Fruit fly (Drosophila melanogaster) whole organism, embryonic: Measurements from ENCODE around the gene gfzf.

Source experiments
- ATbp ChIP-seq: fragments of 200-800 bp; sonication (Bioruptor generic); optimal IDR thresholded peaks from 2 replicates; lab custom pipeline; 2017; ENCODE audit warnings: missing biosample characterization, mild to moderate bottlenecking, missing genetic modification characterization, missing genetic modification reagents
- CG10267 ChIP-seq: fragments of 200-800 bp; sonication (Bioruptor generic); optimal IDR thresholded peaks from 2 replicates; lab custom pipeline; 2018; ENCODE audit warnings: missing biosample characterization, mild to moderate bottlenecking, missing genetic modification characterization, moderate library complexity
- CG10274 ChIP-seq: fragments of 200-800 bp; sonication (Bioruptor generic); optimal IDR thresholded peaks from 3 replicates; lab custom pipeline; 2017; ENCODE audit warnings: missing biosample characterization, mild to moderate bottlenecking, missing genetic modification characterization
- CG10959 ChIP-seq: fragments of 200-800 bp; sonication (Bioruptor generic); IDR thresholded peaks from 2 replicates; pipeline ENCODE4 v1.3.6; 2022; ENCODE audit warnings: missing biosample characterization, missing genetic modification characterization
- CG10979 ChIP-seq: fragments of 200-800 bp; sonication (Bioruptor generic); optimal IDR thresholded peaks from 2 replicates; lab custom pipeline; 2018; ENCODE audit warnings: missing biosample characterization, mild to moderate bottlenecking, missing genetic modification characterization, moderate library complexity
- CG11247 ChIP-seq: fragments of 200-800 bp; sonication (Bioruptor generic); IDR thresholded peaks from 2 replicates; pipeline ENCODE4 v1.3.6; 2022; ENCODE audit warnings: missing biosample characterization, missing genetic modification characterization
- CG11398 ChIP-seq: fragments of 200-800 bp; sonication (Bioruptor generic); optimal IDR thresholded peaks from 2 replicates; lab custom pipeline; 2016; ENCODE audit warnings: missing biosample characterization, missing genetic modification characterization
- CG1233 ChIP-seq: fragments of 200-800 bp; sonication (Bioruptor generic); optimal IDR thresholded peaks from 4 replicates; lab custom pipeline; 2018; ENCODE audit warnings: missing biosample characterization, mild to moderate bottlenecking, missing genetic modification characterization
- CG13775 ChIP-seq: fragments of 200-800 bp; sonication (Bioruptor generic); optimal IDR thresholded peaks from 3 replicates; lab custom pipeline; 2017; ENCODE audit warnings: missing biosample characterization, mild to moderate bottlenecking, missing genetic modification characterization
- CG1647 ChIP-seq: fragments of 200-800 bp; sonication (Bioruptor generic); optimal IDR thresholded peaks from 3 replicates; lab custom pipeline; 2016; ENCODE audit warnings: missing biosample characterization, missing genetic modification characterization
- CG17359 ChIP-seq: fragments of 200-800 bp; sonication (Bioruptor generic); optimal IDR thresholded peaks from 3 replicates; lab custom pipeline; 2018; ENCODE audit warnings: missing biosample characterization, mild to moderate bottlenecking, missing genetic modification characterization, moderate library complexity
- CG17385 ChIP-seq: fragments of 200-800 bp; sonication (Bioruptor generic); optimal IDR thresholded peaks from 3 replicates; lab custom pipeline; 2018; ENCODE audit warnings: missing biosample characterization, mild to moderate bottlenecking, missing genetic modification characterization
- CG1792 ChIP-seq: fragments of 200-800 bp; sonication (Bioruptor generic); optimal IDR thresholded peaks from 2 replicates; lab custom pipeline; 2016; ENCODE audit warnings: missing biosample characterization, missing genetic modification characterization
- CG18619 ChIP-seq: fragments of 200-800 bp; sonication (Bioruptor generic); optimal IDR thresholded peaks from 3 replicates; lab custom pipeline; 2017; ENCODE audit warnings: missing biosample characterization, mild to moderate bottlenecking, missing genetic modification characterization
- CG2116 ChIP-seq: fragments of 200-800 bp; sonication (Bioruptor generic); optimal IDR thresholded peaks from 3 replicates; lab custom pipeline; 2018; ENCODE audit warnings: missing biosample characterization, mild to moderate bottlenecking, missing genetic modification characterization
- CG2120 ChIP-seq: fragments of 200-800 bp; sonication (Bioruptor generic); optimal IDR thresholded peaks from 3 replicates; lab custom pipeline; 2016; ENCODE audit warnings: missing biosample characterization, missing genetic modification characterization
- CG2678 ChIP-seq: fragments of 200-800 bp; sonication (Bioruptor generic); optimal IDR thresholded peaks from 3 replicates; lab custom pipeline; 2019; ENCODE audit warnings: missing biosample characterization, mild to moderate bottlenecking, missing genetic modification characterization, moderate library complexity
- CG30403 ChIP-seq: fragments of 200-800 bp; sonication (Bioruptor generic); optimal IDR thresholded peaks from 3 replicates; lab custom pipeline; 2016; ENCODE audit warnings: missing biosample characterization, missing genetic modification characterization
- CG32767 ChIP-seq: fragments of 200-800 bp; sonication (Bioruptor generic); IDR thresholded peaks from 2 replicates; pipeline ENCODE4 v1.3.6; 2022; ENCODE audit warnings: missing biosample characterization, missing genetic modification characterization
- CG3838 ChIP-seq: fragments of 200-800 bp; sonication (Bioruptor generic); optimal IDR thresholded peaks from 3 replicates; lab custom pipeline; 2016; ENCODE audit warnings: missing biosample characterization, missing genetic modification characterization
- CG43689 ChIP-seq: fragments of 200-800 bp; sonication (Bioruptor generic); IDR thresholded peaks from 2 replicates; pipeline ENCODE4 v1.3.6; 2022; ENCODE audit warnings: missing biosample characterization, missing genetic modification characterization
- CG4820 ChIP-seq: fragments of 200-800 bp; sonication (Bioruptor generic); optimal IDR thresholded peaks from 3 replicates; lab custom pipeline; 2016; ENCODE audit warnings: missing biosample characterization, missing genetic modification characterization
- CG6854 ChIP-seq: fragments of 200-800 bp; sonication (Bioruptor generic); optimal IDR thresholded peaks from 3 replicates; lab custom pipeline; 2017; ENCODE audit warnings: missing biosample characterization, mild to moderate bottlenecking, missing genetic modification characterization
- CG7372 ChIP-seq: fragments of 200-800 bp; sonication (Bioruptor generic); IDR thresholded peaks from 2 replicates; pipeline ENCODE4 v1.3.6; 2022; ENCODE audit warnings: missing biosample characterization, missing genetic modification characterization
- CG8478 ChIP-seq: fragments of >200 bp; optimal IDR thresholded peaks from 2 replicates; lab custom pipeline; 2018
- CoRest ChIP-seq: fragments of 200-800 bp; sonication (Bioruptor generic); optimal IDR thresholded peaks from 3 replicates; lab custom pipeline; 2018; ENCODE audit warnings: missing biosample characterization, mild to moderate bottlenecking, missing genetic modification characterization, moderate library complexity
- CrebB ChIP-seq: fragments of 200-800 bp; sonication (Bioruptor generic); optimal IDR thresholded peaks from 3 replicates; lab custom pipeline; 2018; ENCODE audit warnings: missing biosample characterization, mild to moderate bottlenecking, missing genetic modification characterization
- Doc3 ChIP-seq: fragments of 200-800 bp; sonication (Bioruptor generic); IDR thresholded peaks from 3 replicates; pipeline ENCODE4 v1.3.6; 2022; ENCODE audit warnings: missing biosample characterization, missing genetic modification characterization; ENCODE audit not compliant: partially characterized antibody
- H2.0 ChIP-seq: fragments of 200-800 bp; sonication (Bioruptor generic); IDR thresholded peaks from 2 replicates; pipeline ENCODE4 v1.3.6; 2022; ENCODE audit warnings: missing biosample characterization, missing genetic modification characterization
- HLHmδ ChIP-seq: fragments of 200-800 bp; sonication (Bioruptor generic); optimal IDR thresholded peaks from 2 replicates; lab custom pipeline; 2018; ENCODE audit warnings: missing biosample characterization, mild to moderate bottlenecking, missing genetic modification characterization, moderate library complexity
- Hr39 ChIP-seq: fragments of >200 bp; optimal IDR thresholded peaks from 2 replicates; lab custom pipeline; 2017
- Lim3 ChIP-seq: fragments of 200-800 bp; sonication (Bioruptor generic); IDR thresholded peaks from 2 replicates; pipeline ENCODE4 v1.3.6; 2022; ENCODE audit warnings: missing biosample characterization, missing genetic modification characterization
- Pdp1 ChIP-seq, 2 experiments: fragments of 200-800 bp; sonication (Bioruptor generic); optimal IDR thresholded peaks; 3 replicates each; lab custom pipeline; 2016; ENCODE audit warnings: missing biosample characterization in 2 of 2, missing genetic modification characterization in 2 of 2, mild to moderate bottlenecking in 1 of 2, moderate library complexity in 1 of 2
- TFAM ChIP-seq: fragments of 200-800 bp; sonication (Bioruptor generic); optimal IDR thresholded peaks from 2 replicates; lab custom pipeline; 2017; ENCODE audit warnings: missing biosample characterization, missing genetic modification characterization, inconsistent platforms
- Taf1 ChIP-seq: fragments of 200-800 bp; sonication (Bioruptor generic); IDR thresholded peaks from 2 replicates; pipeline ENCODE4 v1.3.6; 2022; ENCODE audit warnings: missing biosample characterization, missing genetic modification characterization
- Vsx1 ChIP-seq: fragments of 200-800 bp; sonication (Bioruptor generic); optimal IDR thresholded peaks from 2 replicates; lab custom pipeline; 2017; ENCODE audit warnings: missing biosample characterization, mild to moderate bottlenecking, missing genetic modification characterization, missing genetic modification reagents
- bab2 ChIP-seq: fragments of 200-800 bp; sonication (Bioruptor generic); optimal IDR thresholded peaks from 2 replicates; lab custom pipeline; 2016; ENCODE audit warnings: missing biosample characterization, missing genetic modification characterization
- dati ChIP-seq: fragments of 200-800 bp; sonication (Bioruptor generic); IDR thresholded peaks from 2 replicates; pipeline ENCODE4 v1.3.6; 2022; ENCODE audit warnings: missing biosample characterization, missing genetic modification characterization
- dpn ChIP-seq, 2 experiments: fragments of 200-800 bp; sonication (Bioruptor generic); optimal IDR thresholded peaks; 3 replicates each; lab custom pipeline; 2016; ENCODE audit warnings: missing biosample characterization in 2 of 2, missing genetic modification characterization in 2 of 2
- exex ChIP-seq: fragments of 200-800 bp; sonication (Bioruptor generic); optimal IDR thresholded peaks from 4 replicates; lab custom pipeline; 2018; ENCODE audit warnings: missing biosample characterization, mild to moderate bottlenecking, missing genetic modification characterization, moderate library complexity
- fd102C ChIP-seq: fragments of 200-800 bp; sonication (Bioruptor generic); optimal IDR thresholded peaks from 2 replicates; lab custom pipeline; 2018; ENCODE audit warnings: missing biosample characterization, mild to moderate bottlenecking, missing genetic modification characterization, moderate library complexity
- fd3F ChIP-seq: fragments of 200-800 bp; sonication (Bioruptor generic); optimal IDR thresholded peaks from 2 replicates; lab custom pipeline; 2018; ENCODE audit warnings: missing biosample characterization, mild to moderate bottlenecking, missing genetic modification characterization, moderate library complexity
- gcm ChIP-seq: fragments of 200-800 bp; sonication (Bioruptor generic); optimal IDR thresholded peaks from 2 replicates; lab custom pipeline; 2019; ENCODE audit warnings: missing biosample characterization, mild to moderate bottlenecking, missing genetic modification characterization, moderate library complexity
- gfzf ChIP-seq: fragments of 200-800 bp; sonication (Bioruptor generic); optimal IDR thresholded peaks from 2 replicates; lab custom pipeline; 2016; ENCODE audit warnings: missing biosample characterization, mild to moderate bottlenecking, missing genetic modification characterization, moderate library complexity
- grau ChIP-seq: fragments of 200-800 bp; optimal IDR thresholded peaks from 3 replicates; lab custom pipeline; 2019; ENCODE audit warnings: missing biosample characterization, mild to moderate bottlenecking, missing genetic modification characterization, moderate library complexity
- lab ChIP-seq: fragments of 200-800 bp; sonication (Bioruptor generic); optimal IDR thresholded peaks from 3 replicates; lab custom pipeline; 2017; ENCODE audit warnings: missing biosample characterization, missing genetic modification characterization, mild to moderate bottlenecking, moderate library complexity, missing genetic modification reagents
- luna ChIP-seq: fragments of 200-800 bp; sonication (Bioruptor generic); optimal IDR thresholded peaks from 2 replicates; lab custom pipeline; 2016; ENCODE audit warnings: missing biosample characterization, missing genetic modification characterization
- org-1 ChIP-seq: fragments of 200-800 bp; sonication (Bioruptor generic); optimal IDR thresholded peaks from 2 replicates; lab custom pipeline; 2017; ENCODE audit warnings: missing biosample characterization, missing genetic modification characterization
- sens ChIP-seq: fragments of 200-800 bp; sonication (Bioruptor generic); peaks from one replicate; lab custom pipeline; 2016; ENCODE audit warnings: missing biosample characterization, missing genetic modification characterization
- zfh1 ChIP-seq: fragments of 200-800 bp; sonication (Bioruptor generic); IDR thresholded peaks from 3 replicates; pipeline ENCODE4 v1.3.6; 2022; ENCODE audit warnings: missing biosample characterization, missing genetic modification characterization

gfzf gene

DNA sequence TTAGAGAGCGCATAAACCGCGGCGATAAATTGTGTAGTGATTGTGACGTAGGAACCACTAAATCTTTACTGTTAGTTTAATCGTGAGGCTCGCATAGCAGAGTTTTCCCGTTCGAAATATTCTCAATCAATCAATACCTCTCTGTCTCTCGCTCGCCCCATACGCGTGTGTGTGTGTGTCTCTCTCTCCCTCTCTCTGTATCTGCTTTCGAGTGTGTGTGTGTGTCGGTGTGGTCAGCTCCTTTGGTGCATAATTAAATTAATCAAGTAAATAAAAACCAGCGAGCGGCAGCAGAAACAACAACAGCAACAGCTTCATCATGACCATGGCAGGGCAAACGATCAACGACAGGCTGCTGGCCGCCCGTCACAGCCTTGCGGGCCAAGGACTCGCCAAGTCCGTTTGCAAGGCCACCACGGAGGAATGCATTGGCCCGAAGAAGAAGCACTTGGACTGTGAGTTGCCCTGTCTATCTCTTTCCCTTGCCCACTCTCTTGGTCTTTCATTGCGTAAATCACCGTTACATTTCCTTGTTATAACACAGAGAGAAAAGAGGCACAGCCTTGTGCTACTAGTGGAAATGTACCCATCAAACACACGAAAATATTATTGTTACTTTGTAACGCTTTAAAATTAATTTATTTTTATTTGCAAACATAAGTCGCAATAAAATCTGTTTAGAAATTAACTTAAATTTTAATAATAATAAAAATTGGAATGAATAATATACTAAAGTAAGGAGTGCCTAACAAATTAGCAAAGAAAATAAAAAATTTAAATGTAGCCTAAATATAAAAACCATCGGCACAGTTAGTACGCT is 36.5 kb upstream of the gfzf start (continued):
- TF ChIP-seq CG1647 (GFP tag; lab: Kevin White, UChicago) (no peak), CG10267 (tag; lab: Kevin White, UChicago) (no peak), CG3838 (no peak), Hr39 (lab: Kevin White, UChicago) (no peak), Pdp1 (GFP tag; optimal IDR thresholded peaks at IDR 0.05; lab: Kevin White, UChicago) (peak in 1 of 2 experiments; percentile 39), CG17385 (GFP tag; lab: Kevin White, UChicago) (peak; percentile 69), lab (GFP tag; lab: Kevin White, UChicago) (no peak), CG8478 (lab: Kevin White, UChicago) (no peak), bab2 (no peak), exex (tag; lab: Kevin White, UChicago) (no peak), CG43689 (GFP tag; lab: Robert Waterston, UW) (no peak), fd102C (GFP tag; lab: Kevin White, UChicago) (no peak), CG10959 (GFP tag; lab: Robert Waterston, UW) (no peak), H2.0 (GFP tag; lab: Robert Waterston, UW) (0 out of 2 replicates have a peak, but pooled peaks have one; percentile 15), Taf1 (GFP tag; lab: Robert Waterston, UW) (no peak), CG17359 (no peak), CG2120 (GFP tag; lab: Kevin White, UChicago) (peak; percentile 15), Lim3 (no peak), HLHmδ (no peak), dati (no peak), CG1792 (GFP tag; lab: Kevin White, UChicago) (no peak), CG30403 (no peak), CG2116 (GFP tag; lab: Kevin White, UChicago) (no peak), CG10274 (GFP tag; lab: Kevin White, UChicago) (no peak), fd3F (no peak), Vsx1 (GFP tag; lab: Kevin White, UChicago) (no peak), CG10979 (tag; lab: Kevin White, UChicago) (peak; percentile 24), grau (no peak), TFAM (GFP tag; lab: Kevin White, UChicago) (no peak), CG13775 (GFP tag; lab: Kevin White, UChicago) (no peak), CG32767 (GFP tag; lab: Robert Waterston, UW) (no peak), CG18619 (GFP tag; lab: Kevin White, UChicago) (no peak), CG1233 (no peak), dpn (GFP tag; optimal IDR thresholded peaks at IDR 0.05; lab: Kevin White, UChicago) (no peak), CG2678 (tag; lab: Kevin White, UChicago) (no peak), CrebB (tag; lab: Kevin White, UChicago) (no peak), gcm (no peak), CG6854 (GFP tag; lab: Kevin White, UChicago) (no peak), org-1 (GFP tag; lab: Kevin White, UChicago) (no peak), CG4820 (GFP tag; lab: Kevin White, UChicago) (no peak), zfh1 (GFP tag; lab: Robert Waterston, UW) (no peak), CG11398 (GFP tag; lab: Kevin White, UChicago) (no peak), CG11247 (GFP tag; lab: Robert Waterston, UW) (no peak), Doc3 (GFP tag; lab: Robert Waterston, UW) (0 out of 3 replicates have a peak, but pooled peaks have one; percentile 31), CG7372 (GFP tag; lab: Robert Waterston, UW) (no peak), luna (GFP tag; lab: Kevin White, UChicago) (no peak), sens (GFP tag; lab: Kevin White, UChicago) (peak; percentile 11), ATbp (GFP tag; lab: Kevin White, UChicago) (no peak), gfzf (GFP tag; lab: Kevin White, UChicago) (peak; percentile 19), CoRest (tag; lab: Kevin White, UChicago) (no peak)
